Worm (Caenorhabditis elegans): Measurements from ENCODE around the gene D1086.9.
A peak's percentile ranks its signal among the peaks of the same experiment; 100 is the strongest.

The D1086.9 gene

ce11 chrV:14126341-14126924 is 22.4 kb downstream of the D1086.9 start:
- peak; percentile 17 for TF ChIP-seq nhr-129 (tag; optimal IDR thresholded peaks at IDR 0.05)
- no peak for TF ChIP-seq dmd-4 (tag; optimal IDR thresholded peaks at IDR 0.05)

ce11 chrV:14127834-14128233 is 23.8 kb downstream of the D1086.9 start:
- TF ChIP-seq fos-1 (tag; optimal IDR thresholded peaks at IDR 0.05) = peak; percentile 52
- TF ChIP-seq nhr-129 (tag; optimal IDR thresholded peaks at IDR 0.05) = peak; percentile 18
- TF ChIP-seq nhr-11 (tag; optimal IDR thresholded peaks at IDR 0.05) = no peak

ce11 chrV:14128858-14129257 is 24.8 kb downstream of the D1086.9 start:
- TF ChIP-seq mdl-1 (tag; optimal IDR thresholded peaks at IDR 0.05) (no peak), Y55F3AM.14 (GFP tag; optimal IDR thresholded peaks at IDR 0.05) (peak; percentile 3)

ce11 chrV:14130226-14130625 is 26.2 kb downstream of the D1086.9 start:
- TF ChIP-seq Y55F3AM.14 (GFP tag; optimal IDR thresholded peaks at IDR 0.05) = no peak
- TF ChIP-seq nhr-77 (tag; optimal IDR thresholded peaks at IDR 0.05) = no peak
- TF ChIP-seq ceh-16 (tag; optimal IDR thresholded peaks at IDR 0.05) = no peak
- TF ChIP-seq lin-13 (GFP tag; optimal IDR thresholded peaks at IDR 0.05) = no peak
- no peak for TF ChIP-seq sem-4 (tag; optimal IDR thresholded peaks at IDR 0.05)
- TF ChIP-seq elt-1 (tag; optimal IDR thresholded peaks at IDR 0.05) = no peak
- no peak for TF ChIP-seq R02D3.7 (tag; optimal IDR thresholded peaks at IDR 0.05)
- no peak for TF ChIP-seq ama-1 (optimal IDR thresholded peaks at IDR 0.05)

- no peak for TF ChIP-seq peb-1 (tag; optimal IDR thresholded peaks at IDR 0.05)
- peak; percentile 8 for TF ChIP-seq sma-9 (GFP tag; optimal IDR thresholded peaks at IDR 0.05)
- TF ChIP-seq sma-9 (tag; optimal IDR thresholded peaks at IDR 0.05) = no peak
- TF ChIP-seq sma-3 (GFP tag; optimal IDR thresholded peaks at IDR 0.05) = no peak
- peak; percentile 8 for TF ChIP-seq nhr-129 (tag; optimal IDR thresholded peaks at IDR 0.05)
- TF ChIP-seq nhr-25 (tag; optimal IDR thresholded peaks at IDR 0.05) = peak; percentile 17
- TF ChIP-seq lsy-2 (tag; optimal IDR thresholded peaks at IDR 0.05) = peak in 1 of 2 experiments; percentile 16
- TF ChIP-seq lin-39 (tag; optimal IDR thresholded peaks at IDR 0.05) = no peak
Observed at ce11 chrV:14133002-14133763, 29.1 kb downstream of the D1086.9 start.

- TF ChIP-seq nhr-25 (tag; optimal IDR thresholded peaks at IDR 0.05) (peak; percentile 29), nhr-12 (tag; optimal IDR thresholded peaks at IDR 0.05) (no peak), fos-1 (tag; optimal IDR thresholded peaks at IDR 0.05) (peak; percentile 75)
Observed at ce11 chrV:14134757-14135441, 30.8 kb downstream of the D1086.9 start.

- no peak for TF ChIP-seq unc-62 (GFP tag; optimal IDR thresholded peaks at IDR 0.05)
- TF ChIP-seq nhr-6 (tag; optimal IDR thresholded peaks at IDR 0.05) = no peak
- TF ChIP-seq ama-1 (optimal IDR thresholded peaks at IDR 0.05) = no peak
- peak; percentile 84 for TF ChIP-seq sma-3 (GFP tag; optimal IDR thresholded peaks at IDR 0.05)
- TF ChIP-seq mab-5 (tag; optimal IDR thresholded peaks at IDR 0.05) = no peak
- no peak for TF ChIP-seq aly-2 (tag; optimal IDR thresholded peaks at IDR 0.05)
- peak; percentile 12 for TF ChIP-seq snpc-4 (tag; optimal IDR thresholded peaks at IDR 0.05)
- TF ChIP-seq nhr-12 (tag; optimal IDR thresholded peaks at IDR 0.05) = no peak
- peak; percentile 6 to 62 for TF ChIP-seq lsy-2 (tag; optimal IDR thresholded peaks at IDR 0.05)
- TF ChIP-seq peb-1 (tag; optimal IDR thresholded peaks at IDR 0.05) = no peak
- no peak for TF ChIP-seq Y55F3AM.14 (GFP tag; optimal IDR thresholded peaks at IDR 0.05)
- TF ChIP-seq ceh-82 (tag; optimal IDR thresholded peaks at IDR 0.05) = peak; percentile 37
- no peak for TF ChIP-seq ztf-11 (tag; optimal IDR thresholded peaks at IDR 0.05)
- no peak for TF ChIP-seq elt-3 (tag; optimal IDR thresholded peaks at IDR 0.05)
- no peak for TF ChIP-seq nhr-77 (tag; optimal IDR thresholded peaks at IDR 0.05)
- TF ChIP-seq zag-1 (tag; optimal IDR thresholded peaks at IDR 0.05) = peak; percentile 31
- TF ChIP-seq nhr-11 (tag; optimal IDR thresholded peaks at IDR 0.05) = no peak
- TF ChIP-seq gmeb-1 (tag; optimal IDR thresholded peaks at IDR 0.05) = peak; percentile 42
- peak; percentile 69 for TF ChIP-seq unc-55 (GFP tag; optimal IDR thresholded peaks at IDR 0.05)
- TF ChIP-seq nhr-10 (tag; optimal IDR thresholded peaks at IDR 0.05) = no peak
- no peak for TF ChIP-seq lin-11 (tag; optimal IDR thresholded peaks at IDR 0.05)
- no peak for TF ChIP-seq dmd-4 (tag; optimal IDR thresholded peaks at IDR 0.05)
- TF ChIP-seq ztf-1 (GFP tag; conservative IDR thresholded peaks at IDR 0.05) = no peak
- peak; percentile 79 for TF ChIP-seq C34F6.9 (tag; optimal IDR thresholded peaks at IDR 0.05)
- TF ChIP-seq nhr-25 (tag; optimal IDR thresholded peaks at IDR 0.05) = peak; percentile 75
- TF ChIP-seq crh-2 (tag; optimal IDR thresholded peaks at IDR 0.05) = peak; percentile 60
- peak; percentile 76 for TF ChIP-seq egl-27 (tag; optimal IDR thresholded peaks at IDR 0.05)
- peak; percentile 14 for TF ChIP-seq sem-4 (tag; optimal IDR thresholded peaks at IDR 0.05)
- no peak for TF ChIP-seq lin-39 (tag; optimal IDR thresholded peaks at IDR 0.05)
Observed at ce11 chrV:14136152-14136551, 32.1 kb downstream of the D1086.9 start.
